Fruit fly (Drosophila melanogaster) whole organism, embryonic: ENCODE data around the gene IntS14.

Source experiments
- Atf-2 ChIP-seq: fragments of 200-800 bp; sonication (Bioruptor generic); optimal IDR thresholded peaks from 2 replicates; lab custom pipeline; 2016; ENCODE audit warnings: missing biosample characterization, missing genetic modification characterization
- Atf3 ChIP-seq: fragments of 200-800 bp; sonication (Bioruptor generic); optimal IDR thresholded peaks from 3 replicates; lab custom pipeline; 2016; ENCODE audit warnings: missing biosample characterization, missing genetic modification characterization
- CG10543 ChIP-seq: fragments of 200-800 bp; sonication (Bioruptor generic); optimal IDR thresholded peaks from 3 replicates; lab custom pipeline; 2017; ENCODE audit warnings: missing biosample characterization, mild to moderate bottlenecking, missing genetic modification characterization, moderate library complexity
- CG10565 ChIP-seq: fragments of 200-800 bp; sonication (Bioruptor generic); optimal IDR thresholded peaks from 3 replicates; lab custom pipeline; 2016; ENCODE audit warnings: missing biosample characterization, mild to moderate bottlenecking, missing genetic modification characterization
- CG13287 ChIP-seq: fragments of 200-800 bp; sonication (Bioruptor generic); IDR thresholded peaks from 2 replicates; pipeline ENCODE4 v1.3.6; 2022; ENCODE audit warnings: missing biosample characterization, missing genetic modification characterization; ENCODE audit not compliant: partially characterized antibody
- CG14667 ChIP-seq: fragments of 200-800 bp; sonication (Bioruptor generic); IDR thresholded peaks from 2 replicates; pipeline ENCODE4 v1.3.6; 2022; ENCODE audit warnings: missing biosample characterization, missing genetic modification characterization
- CG15073 ChIP-seq: fragments of 200-800 bp; sonication (Bioruptor generic); optimal IDR thresholded peaks from 2 replicates; lab custom pipeline; 2016; ENCODE audit warnings: missing biosample characterization, missing genetic modification characterization
- CG17328 ChIP-seq: fragments of 200-800 bp; sonication (Bioruptor generic); IDR thresholded peaks from 2 replicates; pipeline ENCODE4 v1.3.6; 2022; ENCODE audit warnings: missing biosample characterization, missing genetic modification characterization
- CG17912 ChIP-seq: fragments of 200-800 bp; sonication (Bioruptor generic); optimal IDR thresholded peaks from 2 replicates; lab custom pipeline; 2018; ENCODE audit warnings: missing biosample characterization, mild to moderate bottlenecking, missing genetic modification characterization
- CG18011 ChIP-seq: fragments of 200-800 bp; sonication (Bioruptor generic); optimal IDR thresholded peaks from 2 replicates; lab custom pipeline; 2017; ENCODE audit warnings: missing biosample characterization, missing genetic modification characterization, mild to moderate bottlenecking, moderate library complexity, missing genotype
- CG18262 ChIP-seq: fragments of 200-800 bp; optimal IDR thresholded peaks from 3 replicates; lab custom pipeline; 2019; ENCODE audit warnings: missing biosample characterization, mild to moderate bottlenecking, missing genetic modification characterization, moderate library complexity
- CG18619 ChIP-seq: fragments of 200-800 bp; sonication (Bioruptor generic); optimal IDR thresholded peaks from 3 replicates; lab custom pipeline; 2017; ENCODE audit warnings: missing biosample characterization, mild to moderate bottlenecking, missing genetic modification characterization
- CG2712 ChIP-seq: fragments of 200-800 bp; optimal IDR thresholded peaks from 3 replicates; lab custom pipeline; 2019; ENCODE audit warnings: missing biosample characterization, mild to moderate bottlenecking, missing genetic modification characterization, moderate library complexity
- CG3281 ChIP-seq: fragments of 200-800 bp; sonication (Bioruptor generic); optimal IDR thresholded peaks from 3 replicates; lab custom pipeline; 2017; ENCODE audit warnings: missing biosample characterization, mild to moderate bottlenecking, missing genetic modification characterization
- CG7786 ChIP-seq: fragments of 200-800 bp; sonication (Bioruptor generic); optimal IDR thresholded peaks from 2 replicates; lab custom pipeline; 2016; ENCODE audit warnings: missing biosample characterization, missing genetic modification characterization
- CG7987 ChIP-seq: fragments of 200-800 bp; sonication (Bioruptor generic); optimal IDR thresholded peaks from 2 replicates; lab custom pipeline; 2018; ENCODE audit warnings: missing biosample characterization, mild to moderate bottlenecking, missing genetic modification characterization, moderate library complexity
- CG8290 ChIP-seq, 3 experiments: fragments of 200-800 bp; sonication (Bioruptor generic); optimal IDR thresholded peaks; 2 replicates each; lab custom pipeline; 2016 to 2019; ENCODE audit warnings: missing biosample characterization in 3 of 3, missing genetic modification characterization in 3 of 3, mild to moderate bottlenecking in 2 of 3, moderate library complexity in 1 of 3
- CG8359 ChIP-seq: fragments of 200-800 bp; sonication (Bioruptor generic); optimal IDR thresholded peaks from 2 replicates; lab custom pipeline; 2017; ENCODE audit warnings: missing biosample characterization, mild to moderate bottlenecking, missing genetic modification characterization, borderline replicate concordance
- CG8765 ChIP-seq: fragments of 200-800 bp; sonication (Bioruptor generic); IDR thresholded peaks from 2 replicates; pipeline ENCODE4 v1.3.6; 2022; ENCODE audit warnings: missing biosample characterization, missing genetic modification characterization
- CG9817 ChIP-seq: fragments of 200-800 bp; sonication (Bioruptor generic); optimal IDR thresholded peaks from 2 replicates; lab custom pipeline; 2018; ENCODE audit warnings: missing biosample characterization, mild to moderate bottlenecking, missing genetic modification characterization, moderate library complexity
- CkIIα-i1 ChIP-seq: fragments of 200-800 bp; sonication (Bioruptor generic); IDR thresholded peaks from 2 replicates; pipeline ENCODE4 v1.3.6; 2022; ENCODE audit warnings: missing biosample characterization, missing genetic modification characterization
- D19A ChIP-seq: fragments of 200-800 bp; optimal IDR thresholded peaks from 3 replicates; lab custom pipeline; 2019; ENCODE audit warnings: missing biosample characterization, mild to moderate bottlenecking, missing genetic modification characterization, moderate library complexity
- E2f2 ChIP-seq: fragments of 200-800 bp; sonication (Bioruptor generic); IDR thresholded peaks from 2 replicates; pipeline ENCODE4 v1.3.6; 2022; ENCODE audit warnings: missing biosample characterization, missing genetic modification characterization
- Ets65A ChIP-seq: fragments of 200-800 bp; sonication (Bioruptor generic); peaks from one replicate; lab custom pipeline; 2016; ENCODE audit warnings: missing biosample characterization, missing genetic modification characterization
- Fer3 ChIP-seq: fragments of 200-800 bp; sonication (Bioruptor generic); optimal IDR thresholded peaks from 2 replicates; lab custom pipeline; 2018; ENCODE audit warnings: missing biosample characterization, mild to moderate bottlenecking, missing genetic modification characterization, moderate library complexity
- HLH54F ChIP-seq: fragments of 200-800 bp; sonication (Bioruptor generic); optimal IDR thresholded peaks from 3 replicates; lab custom pipeline; 2016; ENCODE audit warnings: missing biosample characterization, missing genetic modification characterization
- Lpt ChIP-seq: fragments of >200 bp; optimal IDR thresholded peaks from 2 replicates; lab custom pipeline; 2018; ENCODE audit warnings: missing biosample characterization, missing genetic modification characterization
- Mad ChIP-seq: fragments of 200-800 bp; sonication (Bioruptor generic); optimal IDR thresholded peaks from 2 replicates; lab custom pipeline; 2016; ENCODE audit warnings: missing biosample characterization, missing genetic modification characterization
- Meics ChIP-seq: fragments of 200-800 bp; sonication (Bioruptor generic); optimal IDR thresholded peaks from 2 replicates; lab custom pipeline; 2017; ENCODE audit warnings: missing biosample characterization, mild to moderate bottlenecking, missing genetic modification characterization
- Myb ChIP-seq: fragments of 200-800 bp; sonication (Bioruptor generic); optimal IDR thresholded peaks from 2 replicates; lab custom pipeline; 2016; ENCODE audit warnings: missing biosample characterization, missing genetic modification characterization
- Neu2 ChIP-seq: fragments of 200-800 bp; sonication (Bioruptor generic); optimal IDR thresholded peaks from 3 replicates; lab custom pipeline; 2016; ENCODE audit warnings: missing biosample characterization, missing genetic modification characterization, borderline replicate concordance
- NfI ChIP-seq: fragments of 200-800 bp; sonication (Bioruptor generic); optimal IDR thresholded peaks from 3 replicates; lab custom pipeline; 2018; ENCODE audit warnings: missing biosample characterization, mild to moderate bottlenecking, missing genetic modification characterization, moderate library complexity
- Ptx1 ChIP-seq: fragments of 200-800 bp; sonication (Bioruptor generic); IDR thresholded peaks from 2 replicates; pipeline ENCODE4 v1.3.6; 2022; ENCODE audit warnings: missing biosample characterization, missing genetic modification characterization
- Scr ChIP-seq: fragments of 200-800 bp; sonication (Bioruptor generic); IDR thresholded peaks from 2 replicates; pipeline ENCODE4 v1.3.6; 2022; ENCODE audit warnings: missing biosample characterization, missing genetic modification characterization; ENCODE audit not compliant: partially characterized antibody
- ac ChIP-seq: fragments of 200-800 bp; sonication (Bioruptor generic); optimal IDR thresholded peaks from 3 replicates; lab custom pipeline; 2017; ENCODE audit warnings: missing biosample characterization, mild to moderate bottlenecking, missing genetic modification characterization
- aop ChIP-seq: fragments of 200-800 bp; sonication (Bioruptor generic); IDR thresholded peaks from 2 replicates; pipeline ENCODE4 v1.3.6; 2022; ENCODE audit warnings: missing biosample characterization, missing genetic modification characterization
- br ChIP-seq: fragments of >200 bp; optimal IDR thresholded peaks from 2 replicates; lab custom pipeline; 2017
- cad ChIP-seq: fragments of >200 bp; optimal IDR thresholded peaks from 2 replicates; lab custom pipeline; 2017; ENCODE audit warnings: missing biosample characterization, missing genetic modification characterization
- dmrt11E ChIP-seq: fragments of 200-800 bp; sonication (Bioruptor generic); optimal IDR thresholded peaks from 3 replicates; lab custom pipeline; 2018; ENCODE audit warnings: missing biosample characterization, mild to moderate bottlenecking, missing genetic modification characterization, moderate library complexity
- fd96Cb ChIP-seq: fragments of 200-800 bp; sonication (Bioruptor generic); optimal IDR thresholded peaks from 2 replicates; lab custom pipeline; 2018; ENCODE audit warnings: missing biosample characterization, mild to moderate bottlenecking, missing genetic modification characterization, moderate library complexity
- inv ChIP-seq: fragments of 200-800 bp; sonication (Bioruptor generic); IDR thresholded peaks from 2 replicates; pipeline ENCODE4 v1.3.6; 2022; ENCODE audit warnings: missing biosample characterization, missing genetic modification characterization; ENCODE audit not compliant: partially characterized antibody
- nom ChIP-seq: fragments of 200-800 bp; sonication (Bioruptor generic); optimal IDR thresholded peaks from 2 replicates; lab custom pipeline; 2017; ENCODE audit warnings: missing biosample characterization, missing genetic modification characterization, mild to moderate bottlenecking, moderate library complexity, missing genetic modification reagents
- odd ChIP-seq: fragments of 200-800 bp; sonication (Bioruptor generic); optimal IDR thresholded peaks from 2 replicates; lab custom pipeline; 2017; ENCODE audit warnings: missing biosample characterization, mild to moderate bottlenecking, missing genetic modification characterization
- pb ChIP-seq: fragments of 200-800 bp; sonication (Bioruptor generic); optimal IDR thresholded peaks from 3 replicates; lab custom pipeline; 2016; ENCODE audit warnings: missing biosample characterization, missing genetic modification characterization
- phol ChIP-seq: fragments of 200-800 bp; sonication (Bioruptor generic); optimal IDR thresholded peaks from 3 replicates; lab custom pipeline; 2018; ENCODE audit warnings: missing biosample characterization, mild to moderate bottlenecking, missing genetic modification characterization, moderate library complexity
- psq ChIP-seq: fragments of 200-800 bp; sonication (Bioruptor generic); optimal IDR thresholded peaks from 2 replicates; lab custom pipeline; 2017; ENCODE audit warnings: missing biosample characterization, missing genetic modification characterization
- sens-2 ChIP-seq: fragments of 200-800 bp; sonication (Bioruptor generic); IDR thresholded peaks from 2 replicates; pipeline ENCODE4 v1.3.6; 2022; ENCODE audit warnings: missing biosample characterization, missing genetic modification characterization
- shn ChIP-seq: fragments of 200-800 bp; sonication (Bioruptor generic); optimal IDR thresholded peaks from 3 replicates; lab custom pipeline; 2016; ENCODE audit warnings: missing biosample characterization, missing genetic modification characterization
- tio ChIP-seq: fragments of 200-800 bp; sonication (Bioruptor generic); optimal IDR thresholded peaks from 2 replicates; lab custom pipeline; 2017; ENCODE audit warnings: missing biosample characterization, missing genetic modification characterization, inconsistent platforms
- tll ChIP-seq, 2 experiments: fragments of 200-800 bp in 1 of 2; fragments of >200 bp in 1 of 2; sonication (Bioruptor generic) in 1 of 2; optimal IDR thresholded peaks; 2 replicates each; lab custom pipeline; 2017 to 2019; ENCODE audit warnings: missing biosample characterization in 2 of 2, missing genetic modification characterization in 2 of 2, mild to moderate bottlenecking in 1 of 2, moderate library complexity in 1 of 2

The IntS14 gene

DNA sequence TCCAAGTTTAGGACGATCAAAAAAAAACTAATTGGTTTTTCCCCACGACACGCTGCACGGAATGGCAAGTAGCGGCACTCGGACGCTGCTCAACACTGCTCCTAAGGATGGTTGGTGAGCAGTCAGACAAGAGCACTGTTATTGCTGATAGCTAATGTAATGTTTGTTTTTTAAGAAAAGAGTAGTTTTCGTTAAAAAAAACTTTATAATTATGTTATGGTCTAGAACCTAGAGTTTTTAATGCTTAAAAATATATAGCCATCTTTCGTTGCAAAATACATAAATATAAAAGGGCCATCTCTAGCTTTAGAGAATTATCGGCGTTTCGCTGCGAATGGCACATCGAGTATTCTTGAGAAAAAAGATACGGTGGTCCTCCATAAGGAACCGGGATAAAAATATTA is 8.5 kb downstream of the IntS14 start, which contains the start of the genes Charon and CG4887 (continued):
- peak; percentile 98 for TF ChIP-seq Ets65A (GFP tag; lab: Kevin White, UChicago)
- no peak for TF ChIP-seq CG8359
- TF ChIP-seq CG8765, result peak; percentile 48; the same call in 1 of the 2 replicates
- peak; percentile 52 for TF ChIP-seq nom (GFP tag; lab: Kevin White, UChicago)
- peak; percentile 89 for TF ChIP-seq phol (tag; lab: Kevin White, UChicago)
- peak; percentile 68 for TF ChIP-seq CG14667 (GFP tag; lab: Robert Waterston, UW)
- TF ChIP-seq Neu2 (GFP tag; lab: Kevin White, UChicago), result peak; percentile 49
- TF ChIP-seq tio (GFP tag; lab: Kevin White, UChicago), result no peak
- no peak for TF ChIP-seq cad (GFP tag; lab: Kevin White, UChicago)
- TF ChIP-seq Myb (GFP tag; lab: Kevin White, UChicago), result peak; percentile 83
- TF ChIP-seq Fer3 (tag; lab: Kevin White, UChicago), result peak; percentile 82
- TF ChIP-seq Mad (GFP tag; lab: Kevin White, UChicago), result peak; percentile 87
- TF ChIP-seq CG10565 (GFP tag; lab: Kevin White, UChicago), result no peak
- no peak for TF ChIP-seq CG15073
- peak; percentile 80 for TF ChIP-seq CG13287
- peak; percentile 70 for TF ChIP-seq dmrt11E (tag; lab: Kevin White, UChicago)
- peak; percentile 85 for TF ChIP-seq shn (GFP tag; lab: Kevin White, UChicago)
- TF ChIP-seq CG10543, result peak; percentile 88
- TF ChIP-seq Atf3, result peak; percentile 76
- TF ChIP-seq sens-2, result no peak
- no peak for TF ChIP-seq CG18262 (tag; lab: Kevin White, UChicago)
- peak; percentile 83 for TF ChIP-seq CG2712 (tag; lab: Kevin White, UChicago)
- peak in 1 of 2 experiments; percentile 4 for TF ChIP-seq tll (GFP tag; optimal IDR thresholded peaks at IDR 0.05; lab: Kevin White, UChicago)
- TF ChIP-seq aop (GFP tag; lab: Robert Waterston, UW), result no peak
- no peak for TF ChIP-seq odd (GFP tag; lab: Kevin White, UChicago)
- peak; percentile 76; the same call in 1 of the 2 replicates for TF ChIP-seq inv (GFP tag; lab: Robert Waterston, UW)
- peak; percentile 86 for TF ChIP-seq CG8290 (GFP tag; optimal IDR thresholded peaks at IDR 0.05; lab: Kevin White, UChicago)
- TF ChIP-seq CG8290 (tag; optimal IDR thresholded peaks at IDR 0.05; lab: Kevin White, UChicago), result peak in 1 of 2 experiments; percentile 32
- TF ChIP-seq fd96Cb (tag; lab: Kevin White, UChicago), result peak; percentile 65
- no peak for TF ChIP-seq D19A
- TF ChIP-seq Meics (GFP tag; lab: Kevin White, UChicago), result peak; percentile 75
- TF ChIP-seq CG17328 (GFP tag; lab: Robert Waterston, UW), result peak; percentile 70
- peak; percentile 23 for TF ChIP-seq psq (GFP tag; lab: Kevin White, UChicago)
- TF ChIP-seq Scr (GFP tag; lab: Robert Waterston, UW), result peak; percentile 82
- peak; percentile 88 for TF ChIP-seq CG7786
- TF ChIP-seq CG18011 (GFP tag; lab: Kevin White, UChicago), result peak; percentile 77
- no peak for TF ChIP-seq br (lab: Kevin White, UChicago)
- peak; percentile 55 for TF ChIP-seq pb
- peak; percentile 68 for TF ChIP-seq Atf-2 (GFP tag; lab: Kevin White, UChicago)
- TF ChIP-seq CkIIα-i1, result no peak
- TF ChIP-seq ac, result no peak
- TF ChIP-seq CG17912 (GFP tag; lab: Kevin White, UChicago), result peak; percentile 19
- peak; percentile 85 for TF ChIP-seq NfI (GFP tag; lab: Kevin White, UChicago)
- peak; percentile 65; the same call in 1 of the 2 replicates for TF ChIP-seq E2f2
- TF ChIP-seq Lpt (GFP tag; lab: Kevin White, UChicago), result no peak
- TF ChIP-seq CG18619 (GFP tag; lab: Kevin White, UChicago), result peak; percentile 66
- peak; percentile 89 for TF ChIP-seq CG9817 (tag; lab: Kevin White, UChicago)
- peak; percentile 85 for TF ChIP-seq Ptx1 (GFP tag; lab: Robert Waterston, UW)
- peak; percentile 90 for TF ChIP-seq HLH54F
- peak; percentile 35 for TF ChIP-seq CG7987 (GFP tag; lab: Kevin White, UChicago)
- TF ChIP-seq CG3281 (GFP tag; lab: Kevin White, UChicago), result peak; percentile 80
